5 worm cellular contexts compared by ENCODE assay signal in genomic region chrX:6750145-6750544, ce11.
TF ChIP-seq lines count a peak whose summit lies in the region.

No protein-coding gene starts in this region.

TF ChIP-seq in whole organism, L1 larva, 84 proteins besides CTCF, POLR2A, EP300 and RAD21 (continued from another document and continues in another):
- TF ChIP-seq lin-14 (GFP tag; optimal IDR thresholded peaks at IDR 0.05; lab: Kevin White, UChicago) (peak; percentile 98), aly-2 (tag; optimal IDR thresholded peaks at IDR 0.05; lab: Kevin White, UChicago) (no peak), zip-4 (GFP tag; optimal IDR thresholded peaks at IDR 0.05; lab: Kevin White, UChicago) (peak; percentile 87), unc-130 (tag; optimal IDR thresholded peaks at IDR 0.05; lab: Kevin White, UChicago) (peak; percentile 69), nhr-12 (tag; optimal IDR thresholded peaks at IDR 0.05; lab: Kevin White, UChicago) (no peak), nhr-47 (tag; optimal IDR thresholded peaks at IDR 0.05; lab: Kevin White, UChicago) (peak; percentile 87), sox-4 (tag; optimal IDR thresholded peaks at IDR 0.05; lab: Kevin White, UChicago) (peak; percentile 69), lsy-2 (tag; optimal IDR thresholded peaks at IDR 0.05; lab: Kevin White, UChicago) (peak; percentile 66 to 88), ztf-11 (tag; optimal IDR thresholded peaks at IDR 0.05; lab: Kevin White, UChicago) (no peak), nhr-11 (tag; optimal IDR thresholded peaks at IDR 0.05; lab: Kevin White, UChicago) (peak; percentile 14), dpl-1 (GFP tag; optimal IDR thresholded peaks at IDR 0.05; lab: Kevin White, UChicago) (peak; percentile 37 to 60 (median 58)), mef-2 (tag; optimal IDR thresholded peaks at IDR 0.05; lab: Kevin White, UChicago) (peak; percentile 26), irx-1 (tag; optimal IDR thresholded peaks at IDR 0.05; lab: Kevin White, UChicago) (peak; percentile 89), elt-3 (tag; optimal IDR thresholded peaks at IDR 0.05; lab: Kevin White, UChicago) (peak in 4 of 6 experiments; percentile 36 to 93 (median 76)), jun-1 (tag; optimal IDR thresholded peaks at IDR 0.05; lab: Kevin White, UChicago) (peak; percentile 91), xbp-1 (tag; optimal IDR thresholded peaks at IDR 0.05; lab: Kevin White, UChicago) (peak; percentile 85), nhr-19 (GFP tag; conservative IDR thresholded peaks at IDR 0.05; lab: Robert Waterston, UW) (peak; percentile 97), nhr-85 (tag; lab: Kevin White, UChicago) (peak; percentile 100), sptf-1 (tag; optimal IDR thresholded peaks at IDR 0.05; lab: Kevin White, UChicago) (no peak), lin-35 (GFP tag; optimal IDR thresholded peaks at IDR 0.05; lab: Kevin White, UChicago) (peak; percentile 41 to 86), dsc-1 (tag; optimal IDR thresholded peaks at IDR 0.05; lab: Kevin White, UChicago) (peak; percentile 34), nhr-20 (tag; optimal IDR thresholded peaks at IDR 0.05; lab: Kevin White, UChicago) (peak; percentile 98), ztf-4 (tag; optimal IDR thresholded peaks at IDR 0.05; lab: Kevin White, UChicago) (peak; percentile 72), snpc-4 (tag; optimal IDR thresholded peaks at IDR 0.05; lab: Kevin White, UChicago) (no peak), C34B4.2 (tag; optimal IDR thresholded peaks at IDR 0.05; lab: Kevin White, UChicago) (no peak), Y116A8C.19 (tag; optimal IDR thresholded peaks at IDR 0.05; lab: Kevin White, UChicago; ENCODE audit: borderline replicate concordance) (no peak)

TF ChIP-seq in whole organism, L2 larva, 48 proteins besides CTCF, POLR2A, EP300 and RAD21 (continued from another document):
- TF ChIP-seq Y55F3AM.14 (GFP tag; optimal IDR thresholded peaks at IDR 0.05; lab: Kevin White, UChicago), result peak; percentile 84
- peak; percentile 96 for TF ChIP-seq nhr-129 (tag; optimal IDR thresholded peaks at IDR 0.05; lab: Kevin White, UChicago)
- peak; percentile 100 for TF ChIP-seq sma-9 (GFP tag; optimal IDR thresholded peaks at IDR 0.05; lab: Kevin White, UChicago)
- no peak for TF ChIP-seq sma-9 (tag; optimal IDR thresholded peaks at IDR 0.05; lab: Kevin White, UChicago)
- no peak for TF ChIP-seq nhr-12 (tag; optimal IDR thresholded peaks at IDR 0.05; lab: Kevin White, UChicago)
- TF ChIP-seq ztf-4 (tag; optimal IDR thresholded peaks at IDR 0.05; lab: Kevin White, UChicago), result peak; percentile 24
- TF ChIP-seq elt-3 (tag; optimal IDR thresholded peaks at IDR 0.05; lab: Kevin White, UChicago), result no peak
- no peak for TF ChIP-seq ztf-1 (GFP tag; conservative IDR thresholded peaks at IDR 0.05; lab: Robert Waterston, UW)
- no peak for TF ChIP-seq nhr-237 (tag; optimal IDR thresholded peaks at IDR 0.05; lab: Kevin White, UChicago)
- no peak for TF ChIP-seq lin-39 (tag; optimal IDR thresholded peaks at IDR 0.05; lab: Kevin White, UChicago)
- TF ChIP-seq ama-1 (optimal IDR thresholded peaks at IDR 0.05; lab: Kevin White, UChicago), result no peak
- peak; percentile 13 for TF ChIP-seq nhr-77 (tag; optimal IDR thresholded peaks at IDR 0.05; lab: Kevin White, UChicago)

TF ChIP-seq in whole organism, L4 larva, 104 proteins besides CTCF, POLR2A, EP300 and RAD21 (continued from another document and continues in another):
- TF ChIP-seq ceh-20 (GFP tag; IDR thresholded peaks at IDR 0.05; lab: Robert Waterston, UW) (0 out of 2 replicates have a peak, but pooled peaks have one; percentile 47), duxl-1 (tag; optimal IDR thresholded peaks at IDR 0.05; lab: Kevin White, UChicago; ENCODE audit: poor library complexity) (peak; percentile 77), ama-1 (optimal IDR thresholded peaks at IDR 0.05; lab: Kevin White, UChicago) (no peak), dmd-9 (GFP tag; IDR thresholded peaks at IDR 0.05; lab: Robert Waterston, UW) (no peak), tra-1 (GFP tag; IDR thresholded peaks at IDR 0.05; lab: Robert Waterston, UW) (peak; percentile 89), lin-1 (GFP tag; IDR thresholded peaks at IDR 0.05; lab: Robert Waterston, UW) (peak; percentile 87), egl-43 (GFP tag; IDR thresholded peaks at IDR 0.05; lab: Robert Waterston, UW) (peak; percentile 65), spr-3 (GFP tag; optimal IDR thresholded peaks at IDR 0.05; lab: Kevin White, UChicago) (no peak), daf-16 (GFP tag; optimal IDR thresholded peaks at IDR 0.05; lab: Kevin White, UChicago) (peak; percentile 53 to 95), daf-16 (tag; optimal IDR thresholded peaks at IDR 0.05; lab: Kevin White, UChicago) (peak; percentile 98), hif-1 (tag; optimal IDR thresholded peaks at IDR 0.05; lab: Kevin White, UChicago) (peak; percentile 64 to 84), F26F4.8 (GFP tag; conservative IDR thresholded peaks at IDR 0.05; lab: Robert Waterston, UW) (no peak), nhr-42 (GFP tag; IDR thresholded peaks at IDR 0.05; lab: Robert Waterston, UW) (0 out of 2 replicates have a peak, but pooled peaks have one; percentile 38), arid-1 (GFP tag; conservative IDR thresholded peaks at IDR 0.05; lab: Robert Waterston, UW) (0 out of 2 replicates have a peak, but pooled peaks have one; percentile 39), jun-1 (tag; optimal IDR thresholded peaks at IDR 0.05; lab: Kevin White, UChicago) (peak; percentile 75), aha-1 (tag; lab: Kevin White, UChicago) (peak; percentile 99), daf-8 (GFP tag; IDR thresholded peaks at IDR 0.05; lab: Robert Waterston, UW) (no peak), ces-1 (GFP tag; optimal IDR thresholded peaks at IDR 0.05; lab: Kevin White, UChicago) (no peak), rbr-2 (tag; optimal IDR thresholded peaks at IDR 0.05; lab: Kevin White, UChicago) (peak; percentile 66), php-3 (GFP tag; IDR thresholded peaks at IDR 0.05; lab: Robert Waterston, UW) (peak; percentile 67; the same call in 1 of the 2 replicates), ceh-62 (tag; optimal IDR thresholded peaks at IDR 0.05; lab: Kevin White, UChicago) (no peak), lsy-2 (tag; optimal IDR thresholded peaks at IDR 0.05; lab: Kevin White, UChicago) (peak in 1 of 2 experiments; percentile 78), zip-11 (GFP tag; IDR thresholded peaks at IDR 0.05; lab: Robert Waterston, UW) (no peak), madf-9 (GFP tag; conservative IDR thresholded peaks at IDR 0.05; lab: Robert Waterston, UW) (peak; percentile 41; the same call in 1 of the 2 replicates), ctbp-1 (GFP tag; IDR thresholded peaks at IDR 0.05; lab: Robert Waterston, UW) (peak; percentile 52; the same call in 1 of the 2 replicates), lim-7 (GFP tag; IDR thresholded peaks at IDR 0.05; lab: Robert Waterston, UW) (no peak), fkh-10 (GFP tag; optimal IDR thresholded peaks at IDR 0.05; lab: Kevin White, UChicago) (no peak), daf-19 (GFP tag; conservative IDR thresholded peaks at IDR 0.05; lab: Robert Waterston, UW) (no peak), F49E8.2 (tag; optimal IDR thresholded peaks at IDR 0.05; lab: Kevin White, UChicago; ENCODE audit: borderline replicate concordance) (no peak), nhr-41 (GFP tag; IDR thresholded peaks at IDR 0.05; lab: Robert Waterston, UW) (0 out of 2 replicates have a peak, but pooled peaks have one; percentile 21), vab-7 (GFP tag; IDR thresholded peaks at IDR 0.05; lab: Robert Waterston, UW) (no peak)

TF ChIP-seq in whole organism, late embryonic, 69 proteins besides CTCF, POLR2A, EP300 and RAD21 (continued from another document):
- TF ChIP-seq sox-2 (GFP tag; IDR thresholded peaks at IDR 0.05; lab: Robert Waterston, UW) (no peak), rnt-1 (tag; optimal IDR thresholded peaks at IDR 0.05; lab: Kevin White, UChicago) (no peak), F13H6.1 (tag; optimal IDR thresholded peaks at IDR 0.05; lab: Kevin White, UChicago) (peak; percentile 32), unc-3 (GFP tag; conservative IDR thresholded peaks at IDR 0.05; lab: Robert Waterston, UW) (no peak), unc-3 (tag; optimal IDR thresholded peaks at IDR 0.05; lab: Kevin White, UChicago) (no peak), dve-1 (tag; optimal IDR thresholded peaks at IDR 0.05; lab: Kevin White, UChicago) (peak; percentile 50), nfya-1 (tag; optimal IDR thresholded peaks at IDR 0.05; lab: Kevin White, UChicago) (peak; percentile 48), eyg-1 (tag; optimal IDR thresholded peaks at IDR 0.05; lab: Kevin White, UChicago) (no peak), npax-4 (tag; optimal IDR thresholded peaks at IDR 0.05; lab: Kevin White, UChicago) (no peak), pros-1 (tag; optimal IDR thresholded peaks at IDR 0.05; lab: Kevin White, UChicago) (no peak), ceh-6 (GFP tag; optimal IDR thresholded peaks at IDR 0.05; lab: Kevin White, UChicago) (no peak), lim-6 (tag; optimal IDR thresholded peaks at IDR 0.05; lab: Kevin White, UChicago) (no peak), ceh-14 (tag; optimal IDR thresholded peaks at IDR 0.05; lab: Kevin White, UChicago) (no peak), ahr-1 (tag; optimal IDR thresholded peaks at IDR 0.05; lab: Kevin White, UChicago) (no peak), pha-4 (tag; optimal IDR thresholded peaks at IDR 0.05; lab: Kevin White, UChicago) (no peak), T23F11.4 (GFP tag; optimal IDR thresholded peaks at IDR 0.05; lab: Kevin White, UChicago) (no peak), nhr-232 (tag; optimal IDR thresholded peaks at IDR 0.05; lab: Kevin White, UChicago) (no peak), fkh-6 (tag; optimal IDR thresholded peaks at IDR 0.05; lab: Kevin White, UChicago) (no peak), elt-2 (tag; optimal IDR thresholded peaks at IDR 0.05; lab: Kevin White, UChicago) (peak; percentile 7), K09A11.1 (tag; optimal IDR thresholded peaks at IDR 0.05; lab: Kevin White, UChicago; ENCODE audit: insufficient read depth) (peak; percentile 4), unc-55 (GFP tag; optimal IDR thresholded peaks at IDR 0.05; lab: Kevin White, UChicago) (peak; percentile 26), ets-4 (tag; optimal IDR thresholded peaks at IDR 0.05; lab: Kevin White, UChicago) (peak; percentile 69), fax-1 (tag; optimal IDR thresholded peaks at IDR 0.05; lab: Kevin White, UChicago) (no peak), pqm-1 (tag; optimal IDR thresholded peaks at IDR 0.05; lab: Kevin White, UChicago) (peak; percentile 70), fkh-10 (GFP tag; optimal IDR thresholded peaks at IDR 0.05; lab: Kevin White, UChicago) (no peak), odd-2 (tag; optimal IDR thresholded peaks at IDR 0.05; lab: Kevin White, UChicago) (no peak), C08G9.2 (tag; optimal IDR thresholded peaks at IDR 0.05; lab: Kevin White, UChicago) (no peak), ceh-34 (tag; optimal IDR thresholded peaks at IDR 0.05; lab: Kevin White, UChicago) (no peak)
TF ChIP-seq in whole organism, late embryonic: peak in this region for 10.

TF ChIP-seq in whole organism, young adult, 124 proteins besides CTCF, POLR2A, EP300 and RAD21 (continued from another document and continues in another):
- TF ChIP-seq Y95B8A.8 (GFP tag; IDR thresholded peaks at IDR 0.05; lab: Robert Waterston, UW) (peak; percentile 40; the same call in 1 of the 2 replicates), snpc-3.4 (tag; optimal IDR thresholded peaks at IDR 0.05; lab: Kevin White, UChicago) (no peak), F57A8.1 (GFP tag; optimal IDR thresholded peaks at IDR 0.05; lab: Kevin White, UChicago) (no peak), lir-1 (GFP tag; conservative IDR thresholded peaks at IDR 0.05; lab: Robert Waterston, UW) (no peak), atf-7 (tag; optimal IDR thresholded peaks at IDR 0.05; lab: Kevin White, UChicago) (peak; percentile 81), ekl-4 (GFP tag; IDR thresholded peaks at IDR 0.05; lab: Robert Waterston, UW) (peak; percentile 45; the same call in 1 of the 2 replicates), nfya-2 (GFP tag; IDR thresholded peaks at IDR 0.05; lab: Robert Waterston, UW) (no peak), ceh-58 (GFP tag; IDR thresholded peaks at IDR 0.05; lab: Robert Waterston, UW) (no peak), nfyb-1 (GFP tag; IDR thresholded peaks at IDR 0.05; lab: Robert Waterston, UW) (peak; percentile 62), lin-35 (GFP tag; optimal IDR thresholded peaks at IDR 0.05; lab: Kevin White, UChicago) (peak in 1 of 3 experiments; percentile 48), F39B2.1 (GFP tag; IDR thresholded peaks at IDR 0.05; lab: Robert Waterston, UW) (no peak), egrh-3 (GFP tag; IDR thresholded peaks at IDR 0.05; lab: Robert Waterston, UW) (peak; percentile 45; the same call in 1 of the 2 replicates), ama-1 (optimal IDR thresholded peaks at IDR 0.05; lab: Kevin White, UChicago) (no peak), ama-1 (GFP tag; optimal IDR thresholded peaks at IDR 0.05; lab: Kevin White, UChicago) (no peak), C06A6.2 (GFP tag; conservative IDR thresholded peaks at IDR 0.05; lab: Robert Waterston, UW) (peak; percentile 83), hlh-26 (GFP tag; conservative IDR thresholded peaks at IDR 0.05; lab: Robert Waterston, UW) (no peak), F55B11.4 (tag; optimal IDR thresholded peaks at IDR 0.05; lab: Kevin White, UChicago; ENCODE audit: borderline replicate concordance, insufficient read depth) (no peak), hsf-1 (GFP tag; IDR thresholded peaks at IDR 0.05; lab: Robert Waterston, UW) (no peak), cebp-2 (GFP tag; IDR thresholded peaks at IDR 0.05; lab: Robert Waterston, UW) (no peak), F49E8.2 (tag; optimal IDR thresholded peaks at IDR 0.05; lab: Kevin White, UChicago; ENCODE audit: insufficient read depth) (no peak), dpl-1 (GFP tag; optimal IDR thresholded peaks at IDR 0.05; lab: Kevin White, UChicago) (no peak), xnd-1 (tag; optimal IDR thresholded peaks at IDR 0.05; lab: Kevin White, UChicago) (no peak), attf-6 (GFP tag; IDR thresholded peaks at IDR 0.05; lab: Robert Waterston, UW) (no peak), tbx-9 (tag; optimal IDR thresholded peaks at IDR 0.05; lab: Kevin White, UChicago; ENCODE audit: borderline replicate concordance) (no peak), bed-2 (GFP tag; IDR thresholded peaks at IDR 0.05; lab: Robert Waterston, UW) (no peak), pha-4 (tag; optimal IDR thresholded peaks at IDR 0.05; lab: Kevin White, UChicago) (peak; percentile 97), ceh-91 (GFP tag; IDR thresholded peaks at IDR 0.05; lab: Robert Waterston, UW) (no peak), somi-1 (GFP tag; optimal IDR thresholded peaks at IDR 0.05; lab: Kevin White, UChicago) (peak; percentile 89), nhr-90 (tag; optimal IDR thresholded peaks at IDR 0.05; lab: Kevin White, UChicago) (no peak), K11D2.4 (GFP tag; IDR thresholded peaks at IDR 0.05; lab: Robert Waterston, UW) (peak; percentile 74), gei-17 (GFP tag; optimal IDR thresholded peaks at IDR 0.05; lab: Kevin White, UChicago) (peak; percentile 62), nhr-27 (tag; optimal IDR thresholded peaks at IDR 0.05; lab: Kevin White, UChicago) (no peak), ccch-3 (GFP tag; optimal IDR thresholded peaks at IDR 0.05; lab: Kevin White, UChicago) (no peak), die-1 (tag; optimal IDR thresholded peaks at IDR 0.05; lab: Kevin White, UChicago) (peak; percentile 6), nhr-179 (tag; optimal IDR thresholded peaks at IDR 0.05; lab: Kevin White, UChicago) (no peak), madf-10 (tag; optimal IDR thresholded peaks at IDR 0.05; lab: Kevin White, UChicago) (peak; percentile 74), lin-26 (GFP tag; IDR thresholded peaks at IDR 0.05; lab: Robert Waterston, UW) (peak; percentile 51; the same call in 1 of the 2 replicates), hmg-20 (GFP tag; IDR thresholded peaks at IDR 0.05; lab: Robert Waterston, UW) (no peak), ztf-25 (GFP tag; IDR thresholded peaks at IDR 0.05; lab: Robert Waterston, UW) (no peak), snpc-1.1 (tag; optimal IDR thresholded peaks at IDR 0.05; lab: Kevin White, UChicago; ENCODE audit: insufficient read depth) (no peak), egl-44 (GFP tag; IDR thresholded peaks at IDR 0.05; lab: Robert Waterston, UW) (peak; percentile 73; the same call in 1 of the 2 replicates), Y53F4B.3 (GFP tag; IDR thresholded peaks at IDR 0.05; lab: Robert Waterston, UW) (no peak), ztf-18 (tag; optimal IDR thresholded peaks at IDR 0.05; lab: Kevin White, UChicago) (no peak), lsl-1 (GFP tag; optimal IDR thresholded peaks at IDR 0.05; lab: Kevin White, UChicago) (no peak), snpc-4 (GFP tag; optimal IDR thresholded peaks at IDR 0.05; lab: Kevin White, UChicago) (no peak), snpc-4 (tag; optimal IDR thresholded peaks at IDR 0.05; lab: Kevin White, UChicago) (peak in 1 of 4 experiments; percentile 12)
